Fruit fly (Drosophila melanogaster) whole organism, adult: Measurements from ENCODE around the gene CG12395.

Experiments
- CG7101 ChIP-seq: fragments of 200-800 bp; sonication (Bioruptor generic); optimal IDR thresholded peaks from 2 replicates; lab custom pipeline; 2018; ENCODE audit warnings: missing biosample characterization, mild to moderate bottlenecking, missing genetic modification characterization, moderate library complexity
- Crg-1 ChIP-seq: fragments of 200-800 bp; sonication (Bioruptor generic); optimal IDR thresholded peaks from 2 replicates; lab custom pipeline; 2016; ENCODE audit warnings: missing biosample characterization, missing genetic modification characterization
- bab1 ChIP-seq: fragments of 200-800 bp; sonication (Bioruptor generic); optimal IDR thresholded peaks from 3 replicates; lab custom pipeline; 2019; ENCODE audit warnings: missing biosample characterization, mild to moderate bottlenecking, missing genetic modification characterization, moderate library complexity
- kay ChIP-seq: fragments of 200-800 bp; sonication (Bioruptor generic); peaks from one replicate; lab custom pipeline; 2016; ENCODE audit warnings: missing biosample characterization, missing genetic modification characterization, borderline replicate concordance
- pad ChIP-seq: fragments of 200-800 bp; sonication (Bioruptor generic); optimal IDR thresholded peaks from 3 replicates; lab custom pipeline; 2017; ENCODE audit warnings: missing biosample characterization, missing genetic modification characterization, mild to moderate bottlenecking, moderate library complexity, missing genetic modification reagents
- tj ChIP-seq: fragments of 200-800 bp; sonication (Bioruptor generic); optimal IDR thresholded peaks from 3 replicates; lab custom pipeline; 2017; ENCODE audit warnings: missing biosample characterization, mild to moderate bottlenecking, missing genetic modification characterization, moderate library complexity

The CG12395 gene

dm6 chrX:16072658-16073374 is 10.1 kb upstream of the CG12395 start:
- TF ChIP-seq Crg-1 (GFP tag; lab: Kevin White, UChicago): no peak

DNA sequence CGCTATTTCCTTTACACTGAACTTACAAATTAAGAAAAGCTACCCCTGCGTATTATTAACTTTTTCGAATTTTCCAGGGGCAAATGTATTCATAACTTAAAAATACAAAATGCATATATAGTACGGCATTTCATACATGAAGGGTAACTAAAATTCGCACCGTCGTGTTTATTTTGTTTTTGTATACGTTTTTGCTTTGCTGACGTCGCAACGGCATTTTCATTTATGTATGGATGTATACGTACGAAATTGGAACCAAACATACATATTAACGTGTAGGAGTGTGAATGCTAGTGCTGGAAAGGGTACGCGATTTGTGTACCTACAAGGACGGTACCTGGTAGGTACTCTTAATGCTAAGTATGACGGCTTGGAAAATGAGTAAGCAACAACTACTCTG is 9.5 kb upstream of the CG12395 start:
- TF ChIP-seq tj: peak; percentile 94
- TF ChIP-seq kay (GFP tag; lab: Kevin White, UChicago): no peak
- peak; percentile 27 for TF ChIP-seq bab1 (GFP tag; lab: Kevin White, UChicago)

- TF ChIP-seq CG7101 (tag; lab: Kevin White, UChicago) (no peak), pad (GFP tag; lab: Kevin White, UChicago) (peak; percentile 98)
Measured at dm6 chrX:16063414-16063938, 778 bp upstream of the CG12395 start, which contains the start of gene dpr18. TSS of gene dpr18 (plus strand) at chrX:16063738.
